Fruit fly (Drosophila melanogaster) whole organism, embryonic: ENCODE data around the gene FRG1.

Experiments used
- ATbp ChIP-seq: fragments of 200-800 bp; sonication (Bioruptor generic); optimal IDR thresholded peaks from 2 replicates; lab custom pipeline; 2017; ENCODE audit warnings: missing biosample characterization, mild to moderate bottlenecking, missing genetic modification characterization, missing genetic modification reagents
- Asciz ChIP-seq: fragments of 200-800 bp; sonication (Bioruptor generic); optimal IDR thresholded peaks from 2 replicates; lab custom pipeline; 2017; ENCODE audit warnings: missing biosample characterization, mild to moderate bottlenecking, missing genetic modification characterization, missing genetic modification reagents
- CG10431 ChIP-seq: fragments of 200-800 bp; sonication (Bioruptor generic); optimal IDR thresholded peaks from 3 replicates; lab custom pipeline; 2018; ENCODE audit warnings: missing biosample characterization, mild to moderate bottlenecking, missing genetic modification characterization
- CG11093 ChIP-seq: fragments of 200-800 bp; sonication (Bioruptor generic); IDR thresholded peaks from 3 replicates; pipeline ENCODE4 v1.3.6; 2022; ENCODE audit warnings: missing biosample characterization, missing genetic modification characterization
- CG15696 ChIP-seq: fragments of 200-800 bp; sonication (Bioruptor generic); optimal IDR thresholded peaks from 2 replicates; lab custom pipeline; 2019; ENCODE audit warnings: missing biosample characterization, mild to moderate bottlenecking, missing genetic modification characterization, moderate library complexity
- CG1603 ChIP-seq: fragments of 200-800 bp; sonication (Bioruptor generic); optimal IDR thresholded peaks from 2 replicates; lab custom pipeline; 2019; ENCODE audit warnings: missing biosample characterization, mild to moderate bottlenecking, missing genetic modification characterization, moderate library complexity
- CG1647 ChIP-seq: fragments of 200-800 bp; sonication (Bioruptor generic); optimal IDR thresholded peaks from 3 replicates; lab custom pipeline; 2016; ENCODE audit warnings: missing biosample characterization, missing genetic modification characterization
- CG31388 ChIP-seq: fragments of 200-800 bp; sonication (Bioruptor generic); optimal IDR thresholded peaks from 2 replicates; lab custom pipeline; 2016; ENCODE audit warnings: missing biosample characterization, missing genetic modification characterization
- CG34376 ChIP-seq: fragments of 200-800 bp; sonication (Bioruptor generic); optimal IDR thresholded peaks from 2 replicates; lab custom pipeline; 2018; ENCODE audit warnings: missing biosample characterization, mild to moderate bottlenecking, missing genetic modification characterization
- CG43689 ChIP-seq: fragments of 200-800 bp; sonication (Bioruptor generic); IDR thresholded peaks from 2 replicates; pipeline ENCODE4 v1.3.6; 2022; ENCODE audit warnings: missing biosample characterization, missing genetic modification characterization
- CG6765 ChIP-seq: fragments of 200-800 bp; sonication (Bioruptor generic); optimal IDR thresholded peaks from 3 replicates; lab custom pipeline; 2017; ENCODE audit warnings: missing biosample characterization, mild to moderate bottlenecking, missing genetic modification characterization
- CG8281 ChIP-seq: fragments of 200-800 bp; sonication (Bioruptor generic); optimal IDR thresholded peaks from 2 replicates; lab custom pipeline; 2018; ENCODE audit warnings: missing biosample characterization, mild to moderate bottlenecking, missing genetic modification characterization, moderate library complexity
- CG9215 ChIP-seq: fragments of 200-800 bp; sonication (Bioruptor generic); IDR thresholded peaks from 2 replicates; pipeline ENCODE4 v1.3.6; 2022; ENCODE audit warnings: missing biosample characterization, missing genetic modification characterization
- D ChIP-seq, 2 experiments: fragments of 200-800 bp in 1 of 2; fragments of >200 bp in 1 of 2; sonication (Bioruptor generic) in 1 of 2; optimal IDR thresholded peaks; 2 replicates in 1 of 2; 3 replicates in 1 of 2; lab custom pipeline; 2017; ENCODE audit warnings: mild to moderate bottlenecking in 1 of 2, missing biosample characterization in 1 of 2, missing genetic modification characterization in 1 of 2, missing genetic modification reagents in 1 of 2
- D19B ChIP-seq: fragments of 200-800 bp; sonication (Bioruptor generic); optimal IDR thresholded peaks from 2 replicates; lab custom pipeline; 2017; ENCODE audit warnings: missing biosample characterization, mild to moderate bottlenecking, missing genetic modification characterization
- Dll ChIP-seq: fragments of 200-800 bp; sonication (Bioruptor generic); IDR thresholded peaks from 4 replicates; pipeline ENCODE4 v1.3.6; 2022; ENCODE audit warnings: missing biosample characterization, missing genetic modification characterization; ENCODE audit not compliant: partially characterized antibody
- Doc3 ChIP-seq: fragments of 200-800 bp; sonication (Bioruptor generic); IDR thresholded peaks from 3 replicates; pipeline ENCODE4 v1.3.6; 2022; ENCODE audit warnings: missing biosample characterization, missing genetic modification characterization; ENCODE audit not compliant: partially characterized antibody
- Fer3 ChIP-seq: fragments of 200-800 bp; sonication (Bioruptor generic); optimal IDR thresholded peaks from 2 replicates; lab custom pipeline; 2018; ENCODE audit warnings: missing biosample characterization, mild to moderate bottlenecking, missing genetic modification characterization, moderate library complexity
- H15 ChIP-seq: fragments of 200-800 bp; sonication (Bioruptor generic); IDR thresholded peaks from 3 replicates; pipeline ENCODE4 v1.3.6; 2022; ENCODE audit warnings: missing biosample characterization, missing genetic modification characterization
- Hr3 ChIP-seq: fragments of 200-800 bp; sonication (Bioruptor generic); optimal IDR thresholded peaks from 3 replicates; lab custom pipeline; 2016; ENCODE audit warnings: missing biosample characterization, missing genetic modification characterization
- Hr51 ChIP-seq, 2 experiments: fragments of 200-800 bp; sonication (Bioruptor generic); optimal IDR thresholded peaks; 2 replicates in 1 of 2; 3 replicates in 1 of 2; lab custom pipeline; 2016 to 2018; ENCODE audit warnings: missing biosample characterization in 2 of 2, missing genetic modification characterization in 2 of 2, mild to moderate bottlenecking in 1 of 2, moderate library complexity in 1 of 2
- MTF-1 ChIP-seq: fragments of 200-800 bp; sonication (Bioruptor generic); optimal IDR thresholded peaks from 2 replicates; lab custom pipeline; 2018; ENCODE audit warnings: missing biosample characterization, mild to moderate bottlenecking, missing genetic modification characterization, borderline replicate concordance
- NC2β ChIP-seq: fragments of 200-800 bp; sonication (Bioruptor generic); optimal IDR thresholded peaks from 2 replicates; lab custom pipeline; 2016; ENCODE audit warnings: missing biosample characterization, missing genetic modification characterization
- Oli ChIP-seq: fragments of 200-800 bp; sonication (Bioruptor generic); optimal IDR thresholded peaks from 2 replicates; lab custom pipeline; 2018; ENCODE audit warnings: missing biosample characterization, mild to moderate bottlenecking, missing genetic modification characterization, moderate library complexity
- Sox100B ChIP-seq: fragments of 200-800 bp; sonication (Bioruptor generic); optimal IDR thresholded peaks from 3 replicates; lab custom pipeline; 2018; ENCODE audit warnings: missing biosample characterization, mild to moderate bottlenecking, missing genetic modification characterization
- amos ChIP-seq: fragments of 200-800 bp; sonication (Bioruptor generic); IDR thresholded peaks from 2 replicates; pipeline ENCODE4 v1.3.6; 2022; ENCODE audit warnings: missing biosample characterization, missing genetic modification characterization; ENCODE audit not compliant: partially characterized antibody
- aop ChIP-seq: fragments of 200-800 bp; sonication (Bioruptor generic); IDR thresholded peaks from 2 replicates; pipeline ENCODE4 v1.3.6; 2022; ENCODE audit warnings: missing biosample characterization, missing genetic modification characterization
- ato ChIP-seq: fragments of 200-800 bp; sonication (Bioruptor generic); IDR thresholded peaks from 2 replicates; pipeline ENCODE4 v1.3.6; 2022; ENCODE audit warnings: missing biosample characterization, missing genetic modification characterization; ENCODE audit not compliant: partially characterized antibody
- br ChIP-seq: fragments of >200 bp; optimal IDR thresholded peaks from 2 replicates; lab custom pipeline; 2017
- cato ChIP-seq: fragments of 200-800 bp; sonication (Bioruptor generic); optimal IDR thresholded peaks from 2 replicates; lab custom pipeline; 2016; ENCODE audit warnings: missing biosample characterization, missing genetic modification characterization, borderline replicate concordance
- croc ChIP-seq: fragments of 200-800 bp; sonication (Bioruptor generic); conservative IDR thresholded peaks from 3 replicates; pipeline ENCODE4 v1.3.6; 2022; ENCODE audit warnings: missing biosample characterization, missing genetic modification characterization
- cwo ChIP-seq: fragments of 200-800 bp; sonication (Bioruptor generic); optimal IDR thresholded peaks from 3 replicates; lab custom pipeline; 2017; ENCODE audit warnings: missing biosample characterization, missing genetic modification characterization, mild to moderate bottlenecking, moderate library complexity, missing genetic modification reagents
- emc ChIP-seq: fragments of 200-800 bp; sonication (Bioruptor generic); optimal IDR thresholded peaks from 2 replicates; lab custom pipeline; 2016; ENCODE audit warnings: missing biosample characterization, missing genetic modification characterization
- eyg ChIP-seq: fragments of 200-800 bp; sonication (Bioruptor generic); optimal IDR thresholded peaks from 3 replicates; lab custom pipeline; 2016; ENCODE audit warnings: missing biosample characterization, missing genetic modification characterization
- gro ChIP-seq: fragments of 200-800 bp; sonication (Bioruptor generic); optimal IDR thresholded peaks from 2 replicates; lab custom pipeline; 2016; ENCODE audit warnings: missing biosample characterization, missing genetic modification characterization
- hth ChIP-seq: fragments of >200 bp; optimal IDR thresholded peaks from 2 replicates; lab custom pipeline; 2017; ENCODE audit warnings: inconsistent platforms
- jigr1 ChIP-seq: fragments of 200-800 bp; sonication (Bioruptor generic); IDR thresholded peaks from 3 replicates; pipeline ENCODE4 v1.3.6; 2022; ENCODE audit warnings: missing biosample characterization, missing genetic modification characterization
- jumu ChIP-seq: fragments of 200-800 bp; sonication (Bioruptor generic); optimal IDR thresholded peaks from 3 replicates; lab custom pipeline; 2016; ENCODE audit warnings: missing biosample characterization, missing genetic modification characterization
- nau ChIP-seq: fragments of 200-800 bp; sonication (Bioruptor generic); optimal IDR thresholded peaks from 3 replicates; lab custom pipeline; 2017; ENCODE audit warnings: missing biosample characterization, mild to moderate bottlenecking, missing genetic modification characterization, missing genetic modification reagents
- nerfin-1 ChIP-seq: fragments of 200-800 bp; sonication (Bioruptor generic); optimal IDR thresholded peaks from 3 replicates; lab custom pipeline; 2019; ENCODE audit warnings: missing biosample characterization, mild to moderate bottlenecking, missing genetic modification characterization, moderate library complexity
- onecut ChIP-seq: fragments of 200-800 bp; sonication (Bioruptor generic); IDR thresholded peaks from 2 replicates; pipeline ENCODE4 v1.3.6; 2022; ENCODE audit warnings: missing biosample characterization, missing genetic modification characterization
- pb ChIP-seq: fragments of 200-800 bp; sonication (Bioruptor generic); optimal IDR thresholded peaks from 3 replicates; lab custom pipeline; 2016; ENCODE audit warnings: missing biosample characterization, missing genetic modification characterization
- pfk ChIP-seq: fragments of 200-800 bp; sonication (Bioruptor generic); optimal IDR thresholded peaks from 2 replicates; lab custom pipeline; 2018; ENCODE audit warnings: missing biosample characterization, mild to moderate bottlenecking, missing genetic modification characterization, moderate library complexity
- prd ChIP-seq, 3 experiments: fragments of >200 bp in 2 of 3; fragments of 200-800 bp in 1 of 3; sonication (Bioruptor generic) in 1 of 3; optimal IDR thresholded peaks in 2 of 3; IDR thresholded peaks in 1 of 3; 2 replicates in 2 of 3; 3 replicates in 1 of 3; pipeline versions ENCODE4 v1.3.6 to Lab custom; 2017 to 2022; ENCODE audit warnings: missing biosample characterization in 1 of 3, missing genetic modification characterization in 1 of 3
- ranshi ChIP-seq: fragments of 200-800 bp; sonication (Bioruptor generic); IDR thresholded peaks from 2 replicates; pipeline ENCODE4 v1.3.6; 2022; ENCODE audit warnings: missing biosample characterization, missing genetic modification characterization
- seq ChIP-seq: fragments of 200-800 bp; sonication (Bioruptor generic); IDR thresholded peaks from 2 replicates; pipeline ENCODE4 v1.3.6; 2022; ENCODE audit warnings: missing biosample characterization, missing genetic modification characterization
- shn ChIP-seq: fragments of 200-800 bp; sonication (Bioruptor generic); optimal IDR thresholded peaks from 3 replicates; lab custom pipeline; 2016; ENCODE audit warnings: missing biosample characterization, missing genetic modification characterization
- vvl ChIP-seq: fragments of 200-800 bp; sonication (Bioruptor generic); IDR thresholded peaks from 2 replicates; pipeline ENCODE4 v1.3.6; 2022; ENCODE audit warnings: missing biosample characterization, missing genetic modification characterization
- yki ChIP-seq: fragments of >200 bp; optimal IDR thresholded peaks from 3 replicates; lab custom pipeline; 2018

FRG1 gene

dm6 chr3L:20247513-20248173, 49.1 kb downstream of the FRG1 start, which contains the start of gene rdgC (continued):
- TF ChIP-seq D (optimal IDR thresholded peaks at IDR 0.05; lab: Kevin White, UChicago) = no peak
- TF ChIP-seq D (GFP tag; optimal IDR thresholded peaks at IDR 0.05; lab: Kevin White, UChicago) = peak; percentile 92
- TF ChIP-seq nau (GFP tag; lab: Kevin White, UChicago) = peak; percentile 95
- TF ChIP-seq CG31388 (GFP tag; lab: Kevin White, UChicago) = peak; percentile 91
- no peak for TF ChIP-seq prd (optimal IDR thresholded peaks at IDR 0.05; lab: Kevin White, UChicago)
- TF ChIP-seq prd (GFP tag; IDR thresholded peaks at IDR 0.05; lab: Robert Waterston, UW) = peak; percentile 97
- TF ChIP-seq vvl (GFP tag; lab: Robert Waterston, UW) = peak; percentile 98
- peak; percentile 96 for TF ChIP-seq Oli (tag; lab: Kevin White, UChicago)
- no peak for TF ChIP-seq yki (lab: Kevin White, UChicago)
- no peak for TF ChIP-seq hth (lab: Kevin White, UChicago)
- TF ChIP-seq jigr1 = peak; percentile 90
- peak; percentile 92 for TF ChIP-seq onecut
- peak; percentile 95 for TF ChIP-seq seq
- TF ChIP-seq eyg = peak; percentile 95
- peak; percentile 91 for TF ChIP-seq CG6765 (GFP tag; lab: Kevin White, UChicago)
- peak; percentile 96 for TF ChIP-seq gro
- TF ChIP-seq NC2β (GFP tag; lab: Kevin White, UChicago) = peak; percentile 93
- TF ChIP-seq MTF-1 (GFP tag; lab: Kevin White, UChicago) = peak; percentile 88
- TF ChIP-seq CG9215 (GFP tag; lab: Robert Waterston, UW) = peak; percentile 92
- peak; percentile 93 for TF ChIP-seq emc
- TF ChIP-seq Hr51 (GFP tag; optimal IDR thresholded peaks at IDR 0.05; lab: Kevin White, UChicago) = peak; percentile 91 to 97
- peak; percentile 90 for TF ChIP-seq shn (GFP tag; lab: Kevin White, UChicago)
- TF ChIP-seq Sox100B (GFP tag; lab: Kevin White, UChicago) = peak; percentile 94
- TF ChIP-seq D19B = peak; percentile 88
- peak; percentile 98 for TF ChIP-seq ranshi (GFP tag; lab: Robert Waterston, UW)
- TF ChIP-seq CG43689 (GFP tag; lab: Robert Waterston, UW) = peak; percentile 86
- peak; percentile 95 for TF ChIP-seq ATbp
- peak; percentile 61 for TF ChIP-seq CG15696 (tag; lab: Kevin White, UChicago)
- TF ChIP-seq H15 (GFP tag; lab: Robert Waterston, UW) = peak; percentile 95
- peak; percentile 96 for TF ChIP-seq CG1647
- no peak for TF ChIP-seq Dll
- TF ChIP-seq pb = peak; percentile 94
- 0 out of 2 replicates have a peak, but pooled peaks have one; percentile 17 for TF ChIP-seq amos (GFP tag; lab: Robert Waterston, UW)
- TF ChIP-seq Hr3 (GFP tag; lab: Kevin White, UChicago) = peak; percentile 90
- no peak for TF ChIP-seq br (lab: Kevin White, UChicago)
- no peak for TF ChIP-seq Doc3 (GFP tag; lab: Robert Waterston, UW)
- no peak for TF ChIP-seq ato (GFP tag; lab: Robert Waterston, UW)
- peak; percentile 78 for TF ChIP-seq aop (GFP tag; lab: Robert Waterston, UW)
- TF ChIP-seq cwo (GFP tag; lab: Kevin White, UChicago) = peak; percentile 95
- TF ChIP-seq pfk (GFP tag; lab: Kevin White, UChicago) = no peak
- TF ChIP-seq CG1603 (tag; lab: Kevin White, UChicago) = peak; percentile 98
- peak; percentile 87 for TF ChIP-seq croc (GFP tag; lab: Robert Waterston, UW)
- TF ChIP-seq cato (GFP tag; lab: Kevin White, UChicago) = peak; percentile 87
- TF ChIP-seq CG34376 (GFP tag; lab: Kevin White, UChicago) = peak; percentile 76
- peak; percentile 82 for TF ChIP-seq CG8281 (tag; lab: Kevin White, UChicago)
- peak; percentile 91 for TF ChIP-seq nerfin-1
- TF ChIP-seq jumu (GFP tag; lab: Kevin White, UChicago) = peak; percentile 95
- TF ChIP-seq Fer3 = peak; percentile 97
- peak; percentile 97 for TF ChIP-seq Asciz (GFP tag; lab: Kevin White, UChicago)
- peak; percentile 91 for TF ChIP-seq CG11093 (GFP tag; lab: Robert Waterston, UW)
- no peak for TF ChIP-seq CG10431 (GFP tag; lab: Kevin White, UChicago)
